Worm (Caenorhabditis elegans) whole organism, L4/young adult: Measurements from ENCODE around the gene K08D8.7.

Experiments used
- W03F9.2 ChIP-seq: fragments of 150-350 bp; optimal IDR thresholded peaks from 2 replicates; lab custom pipeline; 2014; ENCODE audit warnings: missing biosample characterization, missing genetic modification characterization
- him-1 ChIP-seq: sonication (generic microtip); optimal IDR thresholded peaks from 2 replicates; lab custom pipeline; 2016; ENCODE audit warnings: missing genotype, missing genetic modification reagents, missing genetic modification characterization, missing compliant biosample characterization

- no peak for TF ChIP-seq W03F9.2 (tag; lab: Kevin White, UChicago)
- no peak for TF ChIP-seq him-1 (tag; lab: Kevin White, UChicago)
These were observed 25.1 kb upstream of the K08D8.7 start, which contains the start of gene clec-187 for ce11 chrIV:12871445-12871947.
